Worm (Caenorhabditis elegans) whole organism, L2 larva: Measurements from ENCODE around the gene cebp-1.
A peak's percentile ranks its signal among the peaks of the same experiment; 100 is the strongest.

Experiments
- C34F6.9 ChIP-seq: fragments of 150-350 bp; optimal IDR thresholded peaks from 2 replicates; lab custom pipeline; 2014; ENCODE audit warnings: missing biosample characterization, missing genetic modification characterization
- F13H6.1 ChIP-seq: sonication (generic microtip); optimal IDR thresholded peaks from 2 replicates; lab custom pipeline; 2016; ENCODE audit warnings: missing genetic modification characterization, missing compliant biosample characterization
- R02D3.7 ChIP-seq: fragments of 150-350 bp; optimal IDR thresholded peaks from 2 replicates; lab custom pipeline; 2014; ENCODE audit warnings: missing biosample characterization, missing genetic modification characterization
- Y55F3AM.14 ChIP-seq: fragments of 200-800 bp; sonication (Bioruptor generic); optimal IDR thresholded peaks from 2 replicates; lab custom pipeline; 2018; ENCODE audit warnings: mild to moderate bottlenecking, missing genetic modification characterization, missing compliant biosample characterization
- ZK546.5 ChIP-seq: sonication (generic microtip); optimal IDR thresholded peaks from 2 replicates; lab custom pipeline; 2017; ENCODE audit warnings: missing biosample characterization, missing genetic modification characterization
- alr-1 ChIP-seq: fragments of 150-350 bp; optimal IDR thresholded peaks from 2 replicates; lab custom pipeline; 2014; ENCODE audit warnings: missing biosample characterization, missing genetic modification characterization
- aly-2 ChIP-seq: fragments of 150-350 bp; optimal IDR thresholded peaks from 2 replicates; lab custom pipeline; 2014; ENCODE audit warnings: missing biosample characterization, missing genetic modification characterization
- ama-1 ChIP-seq: fragments of 150-350 bp; optimal IDR thresholded peaks from 2 replicates; lab custom pipeline; 2018; ENCODE audit warnings: inconsistent platforms
- blmp-1 ChIP-seq: sonication (generic microtip); optimal IDR thresholded peaks from 2 replicates; lab custom pipeline; 2017; ENCODE audit warnings: missing genetic modification characterization, mild to moderate bottlenecking, missing compliant biosample characterization, antibody characterized with exemption, moderate library complexity; ENCODE audit not compliant: insufficient read depth
- ceh-16 ChIP-seq: fragments of 150-350 bp; optimal IDR thresholded peaks from 2 replicates; lab custom pipeline; 2014; ENCODE audit warnings: missing biosample characterization, missing genetic modification characterization
- ceh-82 ChIP-seq: fragments of 150-350 bp; optimal IDR thresholded peaks from 2 replicates; lab custom pipeline; 2014; ENCODE audit warnings: missing biosample characterization, missing genetic modification characterization
- crh-2 ChIP-seq: sonication (generic microtip); optimal IDR thresholded peaks from 2 replicates; lab custom pipeline; 2017; ENCODE audit warnings: missing biosample characterization, missing genetic modification characterization
- dmd-4 ChIP-seq: sonication (generic microtip); optimal IDR thresholded peaks from 2 replicates; lab custom pipeline; 2017; ENCODE audit warnings: missing biosample characterization, missing genetic modification characterization
- egl-27 ChIP-seq: sonication (generic microtip); optimal IDR thresholded peaks from 3 replicates; lab custom pipeline; 2017; ENCODE audit warnings: missing biosample characterization, missing genetic modification reagents, missing genetic modification characterization
- elt-3 ChIP-seq: sonication (generic microtip); optimal IDR thresholded peaks from 2 replicates; lab custom pipeline; 2017; ENCODE audit warnings: missing biosample characterization, missing genetic modification characterization
- fos-1 ChIP-seq: fragments of 150-350 bp; optimal IDR thresholded peaks from 2 replicates; lab custom pipeline; 2014; ENCODE audit warnings: missing biosample characterization, missing genetic modification characterization
- gmeb-1 ChIP-seq: fragments of 150-350 bp; optimal IDR thresholded peaks from 2 replicates; lab custom pipeline; 2014; ENCODE audit warnings: missing biosample characterization, missing genetic modification characterization
- lin-11 ChIP-seq: fragments of 150-350 bp; sonication (generic microtip); optimal IDR thresholded peaks from 2 replicates; lab custom pipeline; 2014; ENCODE audit warnings: missing biosample characterization, missing genetic modification characterization, inconsistent platforms, mixed read lengths
- lin-13 ChIP-seq: fragments of 150-350 bp; optimal IDR thresholded peaks from 2 replicates; lab custom pipeline; 2014; ENCODE audit warnings: missing biosample characterization, missing genetic modification reagents, missing genetic modification characterization
- lin-39 ChIP-seq: fragments of 150-350 bp; optimal IDR thresholded peaks from 2 replicates; lab custom pipeline; 2014; ENCODE audit warnings: missing biosample characterization, missing genetic modification reagents, missing genetic modification characterization
- lsy-2 ChIP-seq, 2 experiments: fragments of 150-350 bp in 1 of 2; sonication (generic microtip) in 1 of 2; optimal IDR thresholded peaks; 2 replicates each; lab custom pipeline; 2014 to 2017; ENCODE audit warnings: missing biosample characterization in 2 of 2, missing genetic modification characterization in 2 of 2
- mab-5 ChIP-seq: fragments of 150-350 bp; optimal IDR thresholded peaks from 2 replicates; lab custom pipeline; 2014; ENCODE audit warnings: missing biosample characterization, missing genetic modification characterization
- mbf-1 ChIP-seq: sonication (generic microtip); optimal IDR thresholded peaks from 2 replicates; lab custom pipeline; 2017; ENCODE audit warnings: missing biosample characterization, missing genetic modification characterization
- mdl-1 ChIP-seq, 2 experiments: fragments of 150-350 bp in 1 of 2; sonication (generic microtip) in 1 of 2; optimal IDR thresholded peaks; 2 replicates each; lab custom pipeline; 2017; ENCODE audit warnings: missing biosample characterization in 2 of 2, missing genetic modification characterization in 2 of 2
- nhr-10 ChIP-seq: sonication (generic microtip); optimal IDR thresholded peaks from 2 replicates; lab custom pipeline; 2017; ENCODE audit warnings: missing biosample characterization, missing genetic modification characterization
- nhr-11 ChIP-seq: fragments of 150-350 bp; optimal IDR thresholded peaks from 2 replicates; lab custom pipeline; 2014; ENCODE audit warnings: missing biosample characterization, missing genetic modification characterization
- nhr-12 ChIP-seq: fragments of 150-350 bp; optimal IDR thresholded peaks from 2 replicates; lab custom pipeline; 2014; ENCODE audit warnings: missing biosample characterization, missing genetic modification characterization
- nhr-129 ChIP-seq: fragments of 150-350 bp; optimal IDR thresholded peaks from 2 replicates; lab custom pipeline; 2014; ENCODE audit warnings: missing biosample characterization, missing genetic modification characterization
- nhr-21 ChIP-seq: fragments of 150-350 bp; optimal IDR thresholded peaks from 2 replicates; lab custom pipeline; 2014; ENCODE audit warnings: missing biosample characterization, missing genetic modification characterization
- nhr-23 ChIP-seq: fragments of 150-350 bp; optimal IDR thresholded peaks from 2 replicates; lab custom pipeline; 2014; ENCODE audit warnings: missing biosample characterization, missing genetic modification reagents, missing genetic modification characterization
- nhr-237 ChIP-seq: fragments of 150-350 bp; optimal IDR thresholded peaks from 2 replicates; lab custom pipeline; 2014; ENCODE audit warnings: missing biosample characterization, missing genetic modification characterization
- nhr-25 ChIP-seq: fragments of 150-350 bp; sonication (generic microtip); optimal IDR thresholded peaks from 3 replicates; lab custom pipeline; 2014; ENCODE audit warnings: missing biosample characterization, missing genetic modification characterization
- nhr-6 ChIP-seq: fragments of 150-350 bp; optimal IDR thresholded peaks from 2 replicates; lab custom pipeline; 2014; ENCODE audit warnings: missing biosample characterization, missing genetic modification characterization
- nhr-77 ChIP-seq: fragments of 150-350 bp; optimal IDR thresholded peaks from 2 replicates; lab custom pipeline; 2014; ENCODE audit warnings: missing biosample characterization, missing genetic modification characterization
- peb-1 ChIP-seq: fragments of 150-350 bp; optimal IDR thresholded peaks from 2 replicates; lab custom pipeline; 2014; ENCODE audit warnings: missing biosample characterization, missing genetic modification characterization
- sem-4 ChIP-seq: fragments of 150-350 bp; optimal IDR thresholded peaks from 2 replicates; lab custom pipeline; 2014; ENCODE audit warnings: missing biosample characterization, missing genetic modification reagents, missing genetic modification characterization
- skn-1 ChIP-seq: sonication (generic microtip); optimal IDR thresholded peaks from 2 replicates; lab custom pipeline; 2017; ENCODE audit warnings: missing biosample characterization, missing genetic modification characterization
- sma-3 ChIP-seq: sonication (generic microtip); optimal IDR thresholded peaks from 2 replicates; lab custom pipeline; 2016; ENCODE audit warnings: missing genetic modification reagents, missing genetic modification characterization, missing compliant biosample characterization
- sma-9 ChIP-seq, 2 experiments: fragments of 150-350 bp in 1 of 2; sonication (generic microtip) in 1 of 2; optimal IDR thresholded peaks; 2 replicates each; lab custom pipeline; 2014 to 2016; ENCODE audit warnings: missing genetic modification characterization in 2 of 2, mild to moderate bottlenecking in 1 of 2, missing biosample characterization in 1 of 2, missing compliant biosample characterization in 1 of 2, missing genetic modification reagents in 1 of 2, moderate library complexity in 1 of 2
- snpc-4 ChIP-seq: fragments of 150-350 bp; optimal IDR thresholded peaks from 2 replicates; lab custom pipeline; 2014; ENCODE audit warnings: missing biosample characterization, missing genetic modification characterization
- unc-39 ChIP-seq: fragments of 150-350 bp; optimal IDR thresholded peaks from 2 replicates; lab custom pipeline; 2014; ENCODE audit warnings: missing biosample characterization, missing genetic modification characterization
- unc-55 ChIP-seq: fragments of 150-350 bp; sonication (generic microtip); optimal IDR thresholded peaks from 3 replicates; lab custom pipeline; 2014; ENCODE audit warnings: missing biosample characterization, missing genetic modification reagents, missing genetic modification characterization
- unc-62 ChIP-seq: fragments of 150-350 bp; optimal IDR thresholded peaks from 2 replicates; lab custom pipeline; 2014; ENCODE audit warnings: missing biosample characterization, missing genetic modification reagents, missing genetic modification characterization
- zag-1 ChIP-seq: fragments of 150-350 bp; optimal IDR thresholded peaks from 2 replicates; lab custom pipeline; 2014; ENCODE audit warnings: missing biosample characterization, missing genetic modification characterization
- ztf-11 ChIP-seq: sonication (generic microtip); optimal IDR thresholded peaks from 2 replicates; lab custom pipeline; 2017; ENCODE audit warnings: missing biosample characterization, missing genetic modification characterization
- ztf-4 ChIP-seq: fragments of 150-350 bp; optimal IDR thresholded peaks from 2 replicates; lab custom pipeline; 2014; ENCODE audit warnings: missing biosample characterization, missing genetic modification characterization

The cebp-1 gene

ce11 chrX:1456350-1457080 lies 2.8 kb upstream of the cebp-1 start:
- TF ChIP-seq dmd-4 (tag; lab: Kevin White, UChicago): no peak
- TF ChIP-seq ztf-11: no peak
- peak; percentile 43 for TF ChIP-seq sma-3
- TF ChIP-seq alr-1: no peak
- TF ChIP-seq lsy-2 (tag; optimal IDR thresholded peaks at IDR 0.05; lab: Kevin White, UChicago): peak in 1 of 2 experiments; percentile 58
- no peak for TF ChIP-seq aly-2 (tag; lab: Kevin White, UChicago)
- TF ChIP-seq mab-5 (tag; lab: Kevin White, UChicago): no peak
- no peak for TF ChIP-seq peb-1 (tag; lab: Kevin White, UChicago)
- no peak for TF ChIP-seq lin-11 (tag; lab: Kevin White, UChicago)
- TF ChIP-seq ZK546.5 (tag; lab: Kevin White, UChicago): no peak
- TF ChIP-seq blmp-1 (tag; lab: Kevin White, UChicago): no peak
- TF ChIP-seq nhr-6: peak; percentile 32
- no peak for TF ChIP-seq unc-39 (tag; lab: Kevin White, UChicago)
- TF ChIP-seq nhr-21: peak; percentile 4
- TF ChIP-seq mbf-1 (tag; lab: Kevin White, UChicago): no peak
- peak; percentile 8 for TF ChIP-seq gmeb-1
- TF ChIP-seq crh-2 (tag; lab: Kevin White, UChicago): peak; percentile 78
- no peak for TF ChIP-seq snpc-4 (tag; lab: Kevin White, UChicago)
- peak; percentile 21 for TF ChIP-seq lin-13
- peak; percentile 87 for TF ChIP-seq nhr-129 (tag; lab: Kevin White, UChicago)
- TF ChIP-seq lin-39 (tag; lab: Kevin White, UChicago): no peak
- no peak for TF ChIP-seq ceh-16 (tag; lab: Kevin White, UChicago)
- peak; percentile 37 for TF ChIP-seq sem-4 (tag; lab: Kevin White, UChicago)
- no peak for TF ChIP-seq ama-1
- TF ChIP-seq ztf-4 (tag; lab: Kevin White, UChicago): peak; percentile 67
- TF ChIP-seq unc-62 (GFP tag; lab: Kevin White, UChicago): no peak
- TF ChIP-seq egl-27 (tag; lab: Kevin White, UChicago): peak; percentile 33
- TF ChIP-seq nhr-237 (tag; lab: Kevin White, UChicago): no peak
- TF ChIP-seq nhr-11 (tag; lab: Kevin White, UChicago): no peak
- no peak for TF ChIP-seq nhr-23
- peak; percentile 88 for TF ChIP-seq F13H6.1 (tag; lab: Kevin White, UChicago)
- TF ChIP-seq elt-3 (tag; lab: Kevin White, UChicago): no peak
- TF ChIP-seq unc-55 (GFP tag; lab: Kevin White, UChicago): no peak
- TF ChIP-seq mdl-1 (tag; optimal IDR thresholded peaks at IDR 0.05; lab: Kevin White, UChicago): peak in 1 of 2 experiments; percentile 21
- no peak for TF ChIP-seq R02D3.7
- TF ChIP-seq skn-1 (tag; lab: Kevin White, UChicago): peak; percentile 91
- TF ChIP-seq nhr-25 (tag; lab: Kevin White, UChicago): peak; percentile 55
- no peak for TF ChIP-seq nhr-77 (tag; lab: Kevin White, UChicago)
- peak; percentile 36 for TF ChIP-seq C34F6.9
- TF ChIP-seq nhr-10 (tag; lab: Kevin White, UChicago): no peak
- peak; percentile 83 for TF ChIP-seq sma-9 (GFP tag; optimal IDR thresholded peaks at IDR 0.05; lab: Kevin White, UChicago)
- no peak for TF ChIP-seq sma-9 (tag; optimal IDR thresholded peaks at IDR 0.05; lab: Kevin White, UChicago)
- peak; percentile 21 for TF ChIP-seq Y55F3AM.14
- peak; percentile 85 for TF ChIP-seq fos-1

ce11 chrX:1454385-1454784 lies 717 bp upstream of the cebp-1 start:
- TF ChIP-seq gmeb-1 (peak; percentile 67), crh-2 (tag; lab: Kevin White, UChicago) (peak; percentile 91), nhr-25 (tag; lab: Kevin White, UChicago) (peak; percentile 89), sem-4 (tag; lab: Kevin White, UChicago) (peak; percentile 54), aly-2 (tag; lab: Kevin White, UChicago) (no peak), blmp-1 (tag; lab: Kevin White, UChicago) (peak; percentile 81), lin-39 (tag; lab: Kevin White, UChicago) (no peak), ceh-82 (tag; lab: Kevin White, UChicago) (peak; percentile 85), R02D3.7 (no peak), F13H6.1 (tag; lab: Kevin White, UChicago) (peak; percentile 96), peb-1 (tag; lab: Kevin White, UChicago) (no peak), nhr-237 (tag; lab: Kevin White, UChicago) (no peak), alr-1 (no peak), skn-1 (tag; lab: Kevin White, UChicago) (peak; percentile 75), zag-1 (peak; percentile 82), egl-27 (tag; lab: Kevin White, UChicago) (peak; percentile 68), lin-13 (peak; percentile 83), ztf-4 (tag; lab: Kevin White, UChicago) (peak; percentile 84), mab-5 (tag; lab: Kevin White, UChicago) (peak; percentile 61), nhr-77 (tag; lab: Kevin White, UChicago) (peak; percentile 12), lin-11 (tag; lab: Kevin White, UChicago) (peak; percentile 79), sma-3 (peak; percentile 94), mbf-1 (tag; lab: Kevin White, UChicago) (no peak), nhr-129 (tag; lab: Kevin White, UChicago) (peak; percentile 100), sma-9 (GFP tag; optimal IDR thresholded peaks at IDR 0.05; lab: Kevin White, UChicago) (peak; percentile 93), sma-9 (tag; optimal IDR thresholded peaks at IDR 0.05; lab: Kevin White, UChicago) (no peak), snpc-4 (tag; lab: Kevin White, UChicago) (peak; percentile 22), nhr-12 (tag; lab: Kevin White, UChicago) (no peak), fos-1 (peak; percentile 100), ceh-16 (tag; lab: Kevin White, UChicago) (peak; percentile 77), ztf-11 (no peak), nhr-6 (peak; percentile 80), elt-3 (tag; lab: Kevin White, UChicago) (no peak), unc-55 (GFP tag; lab: Kevin White, UChicago) (peak; percentile 76), nhr-10 (tag; lab: Kevin White, UChicago) (no peak), C34F6.9 (peak; percentile 83)
